Worm (Caenorhabditis elegans): Measurements from ENCODE around the gene rack-1.

DNA sequence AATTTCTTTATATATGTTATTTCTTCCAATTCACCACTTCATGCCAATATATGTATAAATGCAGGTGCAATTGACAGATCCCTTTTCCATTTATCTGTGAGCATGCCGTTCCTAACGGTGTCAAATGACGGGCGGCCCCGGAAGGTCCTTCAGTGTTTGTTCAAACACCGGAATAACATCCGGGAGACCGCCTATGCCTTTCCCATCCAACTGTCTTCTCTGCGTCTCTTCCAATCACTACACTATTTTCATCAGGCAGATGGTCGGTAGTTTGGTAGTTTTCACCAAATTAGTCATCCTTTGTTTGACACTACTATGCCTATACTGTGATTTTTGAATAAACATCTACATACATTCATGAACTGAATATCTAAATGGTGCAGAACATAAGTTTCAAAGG is 14.1 kb downstream of the rack-1 start:
- TF ChIP-seq nhr-77 (tag; optimal IDR thresholded peaks at IDR 0.05): no peak
- no peak for TF ChIP-seq ama-1 (optimal IDR thresholded peaks at IDR 0.05)
- no peak for TF ChIP-seq zag-1 (tag; optimal IDR thresholded peaks at IDR 0.05)
- TF ChIP-seq alr-1 (tag; optimal IDR thresholded peaks at IDR 0.05): no peak
- TF ChIP-seq nhr-12 (tag; optimal IDR thresholded peaks at IDR 0.05): no peak
- no peak for TF ChIP-seq ztf-4 (tag; optimal IDR thresholded peaks at IDR 0.05)
- TF ChIP-seq lin-11 (tag; optimal IDR thresholded peaks at IDR 0.05): no peak

Data from whole organism, L2 larva.